Worm (Caenorhabditis elegans): ENCODE data around the gene clh-6.
"Not testable (repeated sequence)": the region's sequence is repeated elsewhere in the genome, so short reads cannot be mapped to it uniquely, and the experiment has no call there.

- TF ChIP-seq elt-3, nhr-76 (tag; optimal IDR thresholded peaks at IDR 0.05): not testable (repeated sequence)
Observed at ce11 chrV:12020026-12020425, 43.1 kb downstream of the clh-6 start, which contains the start of gene F10C2.3.

All from whole organism, L3 larva.